Fruit fly (Drosophila melanogaster): Measurements from ENCODE around the gene CG5026.

The CG5026 gene

DNA sequence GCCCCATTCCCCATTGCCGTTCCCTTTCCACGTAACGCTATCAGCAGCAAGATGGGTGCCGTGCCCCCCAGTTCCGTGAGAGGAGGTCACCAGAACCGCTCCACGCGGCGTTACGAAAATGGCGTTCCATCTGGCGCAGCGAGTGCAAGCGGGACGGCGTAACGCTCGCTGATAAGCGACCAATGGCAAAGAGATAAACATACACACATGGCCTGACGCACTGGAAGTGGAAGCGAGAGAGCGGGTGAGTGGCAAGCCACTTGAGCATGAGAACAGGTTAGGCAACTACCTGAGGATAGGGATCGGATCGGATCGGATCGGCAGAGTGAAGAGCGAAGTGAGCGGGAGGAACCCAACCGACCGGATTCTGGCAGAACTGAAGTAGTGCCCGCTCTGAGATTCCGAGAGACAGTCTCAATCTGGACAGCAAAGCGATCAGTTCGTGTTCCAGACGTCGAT, 36.5 kb downstream of the CG5026 start, which contains the start of gene Doc3 (continued):
- TF ChIP-seq pzg (GFP tag; optimal IDR thresholded peaks at IDR 0.05) (no peak), pan (optimal IDR thresholded peaks at IDR 0.05) (no peak), pan (GFP tag; optimal IDR thresholded peaks at IDR 0.05 in 1 of 2, IDR thresholded peaks at IDR 0.05 in 1 of 2) (no peak), Fer3 (tag; optimal IDR thresholded peaks at IDR 0.05) (no peak), da (GFP tag; optimal IDR thresholded peaks at IDR 0.05) (no peak), CG17186 (GFP tag; optimal IDR thresholded peaks at IDR 0.05) (no peak), MTF-1 (GFP tag; optimal IDR thresholded peaks at IDR 0.05; ENCODE audit: borderline replicate concordance) (no peak), CG5953 (GFP tag; IDR thresholded peaks at IDR 0.05) (no peak), Antp (GFP tag; optimal IDR thresholded peaks at IDR 0.05) (no peak), CkIIα-i1 (GFP tag; IDR thresholded peaks at IDR 0.05) (no peak), salm (tag; optimal IDR thresholded peaks at IDR 0.05) (no peak), CG17612 (GFP tag; IDR thresholded peaks at IDR 0.05) (no peak), CG4282 (GFP tag; optimal IDR thresholded peaks at IDR 0.05) (no peak), Fer1 (GFP tag; optimal IDR thresholded peaks at IDR 0.05) (no peak), ase (GFP tag; IDR thresholded peaks at IDR 0.05) (no peak), Chrac-16 (GFP tag; optimal IDR thresholded peaks at IDR 0.05) (no peak), CG13775 (GFP tag; optimal IDR thresholded peaks at IDR 0.05) (no peak), D19A (tag; optimal IDR thresholded peaks at IDR 0.05) (no peak), stc (GFP tag; IDR thresholded peaks at IDR 0.05) (no peak), tgo (GFP tag; IDR thresholded peaks at IDR 0.05) (no peak), sqz (GFP tag; optimal IDR thresholded peaks at IDR 0.05) (no peak), nerfin-1 (tag; optimal IDR thresholded peaks at IDR 0.05) (no peak), kni (GFP tag; optimal IDR thresholded peaks at IDR 0.05) (peak; percentile 83), HLH54F (GFP tag; optimal IDR thresholded peaks at IDR 0.05) (no peak), pho (GFP tag; optimal IDR thresholded peaks at IDR 0.05) (no peak), CG6272 (GFP tag; IDR thresholded peaks at IDR 0.05) (no peak), Usf (GFP tag; optimal IDR thresholded peaks at IDR 0.05) (no peak), Dip2 (GFP tag; IDR thresholded peaks at IDR 0.05) (no peak), CG4854 (GFP tag; optimal IDR thresholded peaks at IDR 0.05) (no peak), CG10321 (GFP tag; IDR thresholded peaks at IDR 0.05) (peak; percentile 96), CG4707 (GFP tag; optimal IDR thresholded peaks at IDR 0.05) (no peak), tin (GFP tag; optimal IDR thresholded peaks at IDR 0.05) (no peak), Blimp-1 (GFP tag; optimal IDR thresholded peaks at IDR 0.05) (no peak), CG30431 (GFP tag; optimal IDR thresholded peaks at IDR 0.05) (no peak), CG6654 (GFP tag; optimal IDR thresholded peaks at IDR 0.05) (no peak), vnd (GFP tag; IDR thresholded peaks at IDR 0.05; ENCODE audit: partially characterized antibody) (peak; percentile 50; the same call in 1 of the 3 replicates), amos (GFP tag; IDR thresholded peaks at IDR 0.05; ENCODE audit: partially characterized antibody) (0 out of 2 replicates have a peak, but pooled peaks have one; percentile 7), CHES-1-like (GFP tag; optimal IDR thresholded peaks at IDR 0.05) (no peak), CG15479 (GFP tag; optimal IDR thresholded peaks at IDR 0.05) (peak; percentile 92), CG10543 (GFP tag; optimal IDR thresholded peaks at IDR 0.05) (peak; percentile 70), sd (tag; optimal IDR thresholded peaks at IDR 0.05) (peak; percentile 70), CG17359 (tag; optimal IDR thresholded peaks at IDR 0.05) (no peak), Mes4 (GFP tag; optimal IDR thresholded peaks at IDR 0.05) (no peak), CG3407 (GFP tag; optimal IDR thresholded peaks at IDR 0.05) (no peak), CG1603 (tag; optimal IDR thresholded peaks at IDR 0.05) (no peak), CG11456 (GFP tag; IDR thresholded peaks at IDR 0.05) (no peak), sens-2 (GFP tag; IDR thresholded peaks at IDR 0.05) (no peak), stwl (tag; optimal IDR thresholded peaks at IDR 0.05) (no peak), CG4404 (GFP tag; IDR thresholded peaks at IDR 0.05) (no peak), CG10267 (tag; optimal IDR thresholded peaks at IDR 0.05) (no peak), bsh (GFP tag; optimal IDR thresholded peaks at IDR 0.05) (no peak)
